Fruit fly (Drosophila melanogaster) whole organism, wandering third instar larva: ENCODE data around the gene Roc1a.

Experiments
- Abd-B ChIP-seq: fragments of >200 bp; optimal IDR thresholded peaks from 2 replicates; lab custom pipeline; 2017; ENCODE audit warnings: missing biosample characterization, missing genetic modification characterization
- CG32264 ChIP-seq: fragments of 200-800 bp; sonication (Bioruptor generic); optimal IDR thresholded peaks from 2 replicates; lab custom pipeline; 2016; ENCODE audit warnings: missing biosample characterization, missing genetic modification characterization
- CG9705 ChIP-seq: fragments of 200-800 bp; sonication (Bioruptor generic); optimal IDR thresholded peaks from 2 replicates; lab custom pipeline; 2018; ENCODE audit warnings: missing biosample characterization, mild to moderate bottlenecking, missing genetic modification characterization
- CrebA ChIP-seq: fragments of 200-800 bp; sonication (Bioruptor generic); optimal IDR thresholded peaks from 2 replicates; lab custom pipeline; 2016; ENCODE audit warnings: missing biosample characterization, mild to moderate bottlenecking, missing genetic modification characterization, borderline replicate concordance
- Dfd ChIP-seq: fragments of >200 bp; optimal IDR thresholded peaks from 2 replicates; lab custom pipeline; 2017; ENCODE audit warnings: missing biosample characterization, missing genetic modification characterization
- Dif ChIP-seq: fragments of 200-275, 200-300 bp; sonication (Bioruptor generic); optimal IDR thresholded peaks from 2 replicates; lab custom pipeline; 2018; ENCODE audit warnings: missing biosample characterization, missing genetic modification characterization; ENCODE audit not compliant: partially characterized antibody
- GATAd ChIP-seq: sonication (Bioruptor generic); optimal IDR thresholded peaks from 2 replicates; lab custom pipeline; 2016; ENCODE audit warnings: missing biosample characterization, missing genetic modification characterization
- HLH106 ChIP-seq: fragments of 200-800 bp; optimal IDR thresholded peaks from 3 replicates; lab custom pipeline; 2019; ENCODE audit warnings: missing biosample characterization, mild to moderate bottlenecking, missing genetic modification characterization, moderate library complexity
- Hnf4 ChIP-seq: fragments of 200-800 bp; sonication (Bioruptor generic); optimal IDR thresholded peaks from 2 replicates; lab custom pipeline; 2016; ENCODE audit warnings: missing biosample characterization, mild to moderate bottlenecking, missing genetic modification characterization
- Hr78 ChIP-seq: fragments of >200 bp; optimal IDR thresholded peaks from 2 replicates; lab custom pipeline; 2017; ENCODE audit warnings: missing biosample characterization, missing genetic modification characterization
- Hr83 ChIP-seq: fragments of 200-300 bp; sonication (Bioruptor generic); optimal IDR thresholded peaks from 2 replicates; lab custom pipeline; 2016; ENCODE audit warnings: missing biosample characterization, mild to moderate bottlenecking, missing genetic modification characterization, moderate library complexity; ENCODE audit not compliant: poor library complexity, severe bottlenecking
- Jra ChIP-seq: sonication (Bioruptor generic); optimal IDR thresholded peaks from 2 replicates; lab custom pipeline; 2016; ENCODE audit warnings: missing biosample characterization, missing genetic modification characterization
- Mio ChIP-seq: sonication (Bioruptor generic); optimal IDR thresholded peaks from 2 replicates; lab custom pipeline; 2016; ENCODE audit warnings: missing biosample characterization, missing genetic modification characterization
- Myc ChIP-seq: fragments of >200 bp; optimal IDR thresholded peaks from 2 replicates; lab custom pipeline; 2017
- N ChIP-seq: fragments of >200 bp; optimal IDR thresholded peaks from 2 replicates; lab custom pipeline; 2018; ENCODE audit warnings: missing biosample characterization, missing external identifiers, missing genetic modification characterization
- OdsH ChIP-seq: fragments of 200-800 bp; sonication (Bioruptor generic); optimal IDR thresholded peaks from 2 replicates; lab custom pipeline; 2016; ENCODE audit warnings: missing biosample characterization, mild to moderate bottlenecking, missing genetic modification characterization
- Rel ChIP-seq, 2 experiments: fragments of 200-800 bp; sonication (Bioruptor generic) in 1 of 2; optimal IDR thresholded peaks; 2 replicates in 1 of 2; 3 replicates in 1 of 2; lab custom pipeline; 2016 to 2019; ENCODE audit warnings: mild to moderate bottlenecking in 2 of 2, missing biosample characterization in 2 of 2, missing genetic modification characterization in 2 of 2, moderate library complexity in 1 of 2
- Sp1 ChIP-seq: fragments of 200-800 bp; sonication (Bioruptor generic); optimal IDR thresholded peaks from 3 replicates; lab custom pipeline; 2019; ENCODE audit warnings: missing biosample characterization, mild to moderate bottlenecking, missing genetic modification characterization, moderate library complexity
- Vsx2 ChIP-seq: fragments of 200-300, 225-300 bp; sonication (Bioruptor generic); optimal IDR thresholded peaks from 2 replicates; lab custom pipeline; 2018; ENCODE audit warnings: missing biosample characterization, missing genetic modification characterization; ENCODE audit not compliant: partially characterized antibody
- br ChIP-seq: fragments of 200-800 bp; sonication (Bioruptor generic); optimal IDR thresholded peaks from 2 replicates; lab custom pipeline; 2016; ENCODE audit warnings: missing biosample characterization, missing genetic modification characterization
- brk ChIP-seq: fragments of 200-800 bp; sonication (Bioruptor generic); optimal IDR thresholded peaks from 2 replicates; lab custom pipeline; 2016; ENCODE audit warnings: missing biosample characterization, mild to moderate bottlenecking, missing genetic modification characterization
- dl ChIP-seq, 2 experiments: fragments of 175-275, 200-275 bp in 1 of 2; fragments of 200-275 bp in 1 of 2; sonication (Bioruptor generic); optimal IDR thresholded peaks; lab custom pipeline; 2018; ENCODE audit warnings: mild to moderate bottlenecking in 2 of 2, missing biosample characterization in 2 of 2, missing genetic modification characterization in 2 of 2, moderate library complexity in 2 of 2; ENCODE audit not compliant: partially characterized antibody in 2 of 2, insufficient read depth in 1 of 2
- dmrt93B ChIP-seq: fragments of 200-800 bp; sonication (Bioruptor generic); optimal IDR thresholded peaks from 2 replicates; lab custom pipeline; 2018; ENCODE audit warnings: missing biosample characterization, mild to moderate bottlenecking, missing genetic modification characterization
- dsf ChIP-seq: sonication (Bioruptor generic); optimal IDR thresholded peaks from 2 replicates; lab custom pipeline; 2016; ENCODE audit warnings: missing biosample characterization, missing genetic modification characterization, borderline replicate concordance
- ey ChIP-seq: fragments of 200-800 bp; sonication (Bioruptor generic); optimal IDR thresholded peaks from 2 replicates; lab custom pipeline; 2016; ENCODE audit warnings: missing biosample characterization, missing genetic modification characterization
- foxo ChIP-seq, 2 experiments: fragments of 200-800 bp; sonication (Bioruptor generic); optimal IDR thresholded peaks; 2 replicates in 1 of 2; 3 replicates in 1 of 2; lab custom pipeline; 2016 to 2017; ENCODE audit warnings: missing biosample characterization in 2 of 2, missing genetic modification characterization in 2 of 2
- fru ChIP-seq: fragments of 200-800 bp; sonication (Bioruptor generic); optimal IDR thresholded peaks from 3 replicates; lab custom pipeline; 2016; ENCODE audit warnings: missing biosample characterization, mild to moderate bottlenecking, missing genetic modification characterization
- h ChIP-seq: fragments of 200-800 bp; sonication (Bioruptor generic); optimal IDR thresholded peaks from 3 replicates; lab custom pipeline; 2016; ENCODE audit warnings: missing biosample characterization, mild to moderate bottlenecking, missing genetic modification characterization
- jim ChIP-seq: fragments of 175-275, 200-325 bp; sonication (Bioruptor generic); optimal IDR thresholded peaks from 2 replicates; lab custom pipeline; 2016; ENCODE audit warnings: missing biosample characterization, mild to moderate bottlenecking, missing genetic modification characterization
- lola ChIP-seq: fragments of >200 bp; optimal IDR thresholded peaks from 2 replicates; lab custom pipeline; 2017; ENCODE audit warnings: missing biosample characterization, missing genetic modification characterization
- pan ChIP-seq: fragments of >200 bp; optimal IDR thresholded peaks from 2 replicates; lab custom pipeline; 2017
- psq ChIP-seq: fragments of 200-800 bp; sonication (Bioruptor generic); optimal IDR thresholded peaks from 3 replicates; lab custom pipeline; 2017; ENCODE audit warnings: missing biosample characterization, mild to moderate bottlenecking, missing genetic modification characterization, moderate library complexity
- rgr ChIP-seq: fragments of 200-800 bp; sonication (Bioruptor generic); optimal IDR thresholded peaks from 3 replicates; lab custom pipeline; 2016; ENCODE audit warnings: missing biosample characterization, mild to moderate bottlenecking, missing genetic modification characterization
- sage ChIP-seq: fragments of 200-800 bp; sonication (Bioruptor generic); optimal IDR thresholded peaks from 2 replicates; lab custom pipeline; 2016; ENCODE audit warnings: missing biosample characterization, mild to moderate bottlenecking, missing genetic modification characterization
- sv ChIP-seq: fragments of 200-800 bp; sonication (Bioruptor generic); optimal IDR thresholded peaks from 3 replicates; lab custom pipeline; 2016; ENCODE audit warnings: missing biosample characterization, missing genetic modification characterization
- tai ChIP-seq: sonication (Bioruptor generic); optimal IDR thresholded peaks from 2 replicates; lab custom pipeline; 2016; ENCODE audit warnings: missing biosample characterization, missing genetic modification characterization
- usp ChIP-seq: fragments of >200 bp; optimal IDR thresholded peaks from 2 replicates; lab custom pipeline; 2017; ENCODE audit warnings: missing biosample characterization, missing genetic modification characterization
- woc ChIP-seq: sonication (Bioruptor generic); optimal IDR thresholded peaks from 2 replicates; lab custom pipeline; 2016; ENCODE audit warnings: missing biosample characterization, mild to moderate bottlenecking, missing genetic modification characterization

Roc1a gene

DNA sequence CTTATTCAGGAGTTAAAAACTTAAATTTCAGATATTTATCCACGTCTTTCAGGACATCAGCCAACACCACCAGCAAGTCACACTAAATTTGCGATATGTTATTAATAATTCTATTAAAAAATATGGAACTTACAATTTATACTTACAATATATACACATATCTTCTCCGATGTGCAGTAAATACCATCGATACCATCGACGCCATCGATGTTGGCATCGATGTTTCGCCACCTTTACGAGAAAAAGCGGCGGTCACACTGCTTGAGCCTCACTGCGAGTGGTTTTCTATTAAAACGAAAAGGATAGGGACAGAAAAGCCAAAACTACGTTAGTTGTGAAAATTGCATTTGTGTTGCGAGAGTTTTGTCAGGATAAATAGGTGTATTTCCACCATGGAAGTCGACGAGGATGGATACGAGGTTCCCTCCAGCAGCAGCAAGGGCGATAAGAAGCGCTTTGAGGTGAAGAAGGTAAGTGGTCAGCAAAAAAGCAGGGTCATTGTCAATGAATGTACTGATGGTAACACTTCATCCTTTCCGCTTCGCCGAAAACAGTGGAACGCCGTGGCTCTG, at the start of gene Roc1a:
Gene Roc1a, plus strand, starts transcription at position 249 of the 572 bp plus-strand sequence.
- no peak for TF ChIP-seq usp
- TF ChIP-seq GATAd (GFP tag; lab: Kevin White, UChicago): no peak
- TF ChIP-seq ey (GFP tag; lab: Kevin White, UChicago): no peak
- no peak for TF ChIP-seq Dif (GFP tag; lab: Kevin White, UChicago)
- no peak for TF ChIP-seq OdsH
- TF ChIP-seq dsf: no peak
- TF ChIP-seq tai (GFP tag; lab: Kevin White, UChicago): no peak
- no peak for TF ChIP-seq sv
- TF ChIP-seq rgr (GFP tag; lab: Kevin White, UChicago): no peak
- TF ChIP-seq Hr78 (GFP tag; lab: Kevin White, UChicago): no peak
- peak; percentile 34 for TF ChIP-seq HLH106 (tag; lab: Kevin White, UChicago)
- TF ChIP-seq lola: no peak
- peak; percentile 21 for TF ChIP-seq psq (GFP tag; lab: Kevin White, UChicago)
- TF ChIP-seq CrebA (GFP tag; lab: Kevin White, UChicago): no peak
- TF ChIP-seq dmrt93B (GFP tag; lab: Kevin White, UChicago): no peak
- peak; percentile 10 for TF ChIP-seq Hr83
- peak; percentile 11 for TF ChIP-seq Sp1 (GFP tag; lab: Kevin White, UChicago)
- no peak for TF ChIP-seq Rel (GFP tag; optimal IDR thresholded peaks at IDR 0.05; lab: Kevin White, UChicago)
- TF ChIP-seq Rel (tag; optimal IDR thresholded peaks at IDR 0.05; lab: Kevin White, UChicago): peak; percentile 33
- TF ChIP-seq Dfd: no peak
- TF ChIP-seq woc (GFP tag; lab: Kevin White, UChicago): no peak
- TF ChIP-seq jim (GFP tag; lab: Kevin White, UChicago): no peak
- TF ChIP-seq Mio (GFP tag; lab: Kevin White, UChicago): no peak
- TF ChIP-seq CG32264: no peak
- TF ChIP-seq sage (GFP tag; lab: Kevin White, UChicago): no peak
- no peak for TF ChIP-seq fru
- TF ChIP-seq Hnf4: no peak
- no peak for TF ChIP-seq CG9705 (GFP tag; lab: Kevin White, UChicago)
- no peak for TF ChIP-seq Vsx2 (GFP tag; lab: Kevin White, UChicago)
- no peak for TF ChIP-seq pan (lab: Kevin White, UChicago)
- no peak for TF ChIP-seq br
- TF ChIP-seq Abd-B (GFP tag; lab: Kevin White, UChicago): no peak
- no peak for TF ChIP-seq N (GFP tag; lab: Kevin White, UChicago)
- peak in 1 of 2 experiments; percentile 39 for TF ChIP-seq foxo (GFP tag; optimal IDR thresholded peaks at IDR 0.05; lab: Kevin White, UChicago)

dm6 chrX:598322-599057, 48.6 kb upstream of the Roc1a start:
- TF ChIP-seq rgr (GFP tag; lab: Kevin White, UChicago): peak; percentile 12
- TF ChIP-seq dsf: no peak

dm6 chrX:599727-600126, 47.4 kb upstream of the Roc1a start:
- TF ChIP-seq h (peak; percentile 21), fru (peak; percentile 14), N (GFP tag; lab: Kevin White, UChicago) (no peak), Jra (GFP tag; lab: Kevin White, UChicago) (peak; percentile 18), Rel (GFP tag; optimal IDR thresholded peaks at IDR 0.05; lab: Kevin White, UChicago) (no peak), Rel (tag; optimal IDR thresholded peaks at IDR 0.05; lab: Kevin White, UChicago) (peak; percentile 22), Hnf4 (peak; percentile 21)

- TF ChIP-seq CG9705 (GFP tag; lab: Kevin White, UChicago): no peak
- TF ChIP-seq Myc (lab: Kevin White, UChicago): no peak
- no peak for TF ChIP-seq Dif (GFP tag; lab: Kevin White, UChicago)
- TF ChIP-seq sage (GFP tag; lab: Kevin White, UChicago): no peak
- no peak for TF ChIP-seq usp
- no peak for TF ChIP-seq Dfd
- TF ChIP-seq Jra (GFP tag; lab: Kevin White, UChicago): no peak
- TF ChIP-seq h: no peak
- no peak for TF ChIP-seq tai (GFP tag; lab: Kevin White, UChicago)
- no peak for TF ChIP-seq GATAd (GFP tag; lab: Kevin White, UChicago)
- TF ChIP-seq br: no peak
- TF ChIP-seq Sp1 (GFP tag; lab: Kevin White, UChicago): no peak
- TF ChIP-seq Vsx2 (GFP tag; lab: Kevin White, UChicago): no peak
- TF ChIP-seq foxo (GFP tag; optimal IDR thresholded peaks at IDR 0.05; lab: Kevin White, UChicago): no peak
- TF ChIP-seq dsf: no peak
- no peak for TF ChIP-seq Mio (GFP tag; lab: Kevin White, UChicago)
- TF ChIP-seq dl (GFP tag; optimal IDR thresholded peaks at IDR 0.05; lab: Kevin White, UChicago; ENCODE audit: insufficient read depth in 1 of 2, partially characterized antibody in 2 of 2): no peak
- TF ChIP-seq brk: no peak
Measured at dm6 chrX:601984-602383, 45.1 kb upstream of the Roc1a start.
